Fruit fly (Drosophila melanogaster): Measurements from ENCODE around the gene Eip74EF.
A peak's percentile ranks its signal among the peaks of the same experiment; 100 is the strongest.

Eip74EF gene

dm6 chr3L:17549049-17549876 is 69.9 kb downstream of the Eip74EF start, which contains the start of the genes Jon74E and CG7542 (continued):
- no peak for TF ChIP-seq her (GFP tag; optimal IDR thresholded peaks at IDR 0.05)
- no peak for TF ChIP-seq CG9727 (GFP tag; optimal IDR thresholded peaks at IDR 0.05)
- no peak for TF ChIP-seq Gsc (GFP tag; IDR thresholded peaks at IDR 0.05)
- TF ChIP-seq CG12155 (GFP tag; optimal IDR thresholded peaks at IDR 0.05) = no peak
- TF ChIP-seq ATbp (GFP tag; optimal IDR thresholded peaks at IDR 0.05) = no peak
- no peak for TF ChIP-seq yki (optimal IDR thresholded peaks at IDR 0.05)
- TF ChIP-seq Side (GFP tag; optimal IDR thresholded peaks at IDR 0.05) = no peak
- TF ChIP-seq GATAe (GFP tag; conservative IDR thresholded peaks at IDR 0.05) = no peak
- TF ChIP-seq chinmo (GFP tag; IDR thresholded peaks at IDR 0.05; ENCODE audit: partially characterized antibody) = 0 out of 4 replicates have a peak, but pooled peaks have one; percentile 21
- TF ChIP-seq B-H1 (GFP tag; IDR thresholded peaks at IDR 0.05) = no peak
- no peak for TF ChIP-seq z (GFP tag; IDR thresholded peaks at IDR 0.05)
- no peak for TF ChIP-seq vfl (GFP tag; optimal IDR thresholded peaks at IDR 0.05)
- no peak for TF ChIP-seq CG6683 (GFP tag; optimal IDR thresholded peaks at IDR 0.05)
- no peak for TF ChIP-seq CG13123 (GFP tag; optimal IDR thresholded peaks at IDR 0.05)
- TF ChIP-seq Oaz (GFP tag; IDR thresholded peaks at IDR 0.05) = no peak
- TF ChIP-seq CG34376 (GFP tag; optimal IDR thresholded peaks at IDR 0.05) = peak; percentile 34
- TF ChIP-seq CG17361 (GFP tag; IDR thresholded peaks at IDR 0.05) = no peak
- TF ChIP-seq Hr3 (GFP tag; optimal IDR thresholded peaks at IDR 0.05) = no peak
- no peak for TF ChIP-seq Ets97D (GFP tag; optimal IDR thresholded peaks at IDR 0.05)
- TF ChIP-seq CG15601 (tag; optimal IDR thresholded peaks at IDR 0.05) = peak; percentile 93
- TF ChIP-seq HmgZ (tag; optimal IDR thresholded peaks at IDR 0.05) = peak; percentile 2
- no peak for TF ChIP-seq CG11695 (GFP tag; IDR thresholded peaks at IDR 0.05)
- TF ChIP-seq CG16779 (GFP tag; IDR thresholded peaks at IDR 0.05) = no peak
- TF ChIP-seq CG17829 (tag; optimal IDR thresholded peaks at IDR 0.05) = no peak
- TF ChIP-seq CkIIα-i1 (GFP tag; IDR thresholded peaks at IDR 0.05) = no peak
- no peak for TF ChIP-seq Dref (GFP tag; IDR thresholded peaks at IDR 0.05)
- TF ChIP-seq Chrac-16 (GFP tag; optimal IDR thresholded peaks at IDR 0.05) = no peak
- no peak for TF ChIP-seq Bgb (GFP tag; IDR thresholded peaks at IDR 0.05; ENCODE audit: partially characterized antibody)
- no peak for TF ChIP-seq Rfx (GFP tag; IDR thresholded peaks at IDR 0.05)
- TF ChIP-seq mirr (GFP tag; optimal IDR thresholded peaks at IDR 0.05) = peak; percentile 93
- no peak for TF ChIP-seq psq (GFP tag; optimal IDR thresholded peaks at IDR 0.05)
- peak; percentile 96 for TF ChIP-seq exex (tag; optimal IDR thresholded peaks at IDR 0.05)
- TF ChIP-seq ftz-f1 (GFP tag; optimal IDR thresholded peaks at IDR 0.05) = no peak
- no peak for TF ChIP-seq btn (GFP tag; optimal IDR thresholded peaks at IDR 0.05)
- TF ChIP-seq CG3995 (GFP tag; optimal IDR thresholded peaks at IDR 0.05) = no peak
- TF ChIP-seq CTCF (GFP tag; optimal IDR thresholded peaks at IDR 0.05) = peak; percentile 1
- TF ChIP-seq CG2199 (GFP tag; IDR thresholded peaks at IDR 0.05) = peak; percentile 44; the same call in 1 of the 3 replicates
- TF ChIP-seq CG18011 (GFP tag; optimal IDR thresholded peaks at IDR 0.05) = no peak
- TF ChIP-seq sens (GFP tag) = peak; percentile 20
- TF ChIP-seq sqz (GFP tag; optimal IDR thresholded peaks at IDR 0.05) = no peak
- no peak for TF ChIP-seq Scr (GFP tag; IDR thresholded peaks at IDR 0.05; ENCODE audit: partially characterized antibody)
- no peak for TF ChIP-seq CG14965 (GFP tag; optimal IDR thresholded peaks at IDR 0.05; ENCODE audit: borderline replicate concordance)
- TF ChIP-seq CG18476 (GFP tag; optimal IDR thresholded peaks at IDR 0.05) = no peak
- no peak for TF ChIP-seq Poxn (GFP tag; IDR thresholded peaks at IDR 0.05)
- no peak for TF ChIP-seq onecut (GFP tag; IDR thresholded peaks at IDR 0.05)
- no peak for TF ChIP-seq tna (GFP tag; IDR thresholded peaks at IDR 0.05; ENCODE audit: partially characterized antibody)
- no peak for TF ChIP-seq ssp (GFP tag; IDR thresholded peaks at IDR 0.05)
- no peak for TF ChIP-seq emc (GFP tag; optimal IDR thresholded peaks at IDR 0.05)
- no peak for TF ChIP-seq CG11398 (GFP tag; optimal IDR thresholded peaks at IDR 0.05)
- peak; percentile 38 for TF ChIP-seq cwo (GFP tag; optimal IDR thresholded peaks at IDR 0.05)
- no peak for TF ChIP-seq CG3847 (GFP tag; IDR thresholded peaks at IDR 0.05)
- TF ChIP-seq CG11504 (tag; optimal IDR thresholded peaks at IDR 0.05) = no peak
